Worm (Caenorhabditis elegans): ENCODE results near the gene R102.10.

The R102.10 gene

DNA sequence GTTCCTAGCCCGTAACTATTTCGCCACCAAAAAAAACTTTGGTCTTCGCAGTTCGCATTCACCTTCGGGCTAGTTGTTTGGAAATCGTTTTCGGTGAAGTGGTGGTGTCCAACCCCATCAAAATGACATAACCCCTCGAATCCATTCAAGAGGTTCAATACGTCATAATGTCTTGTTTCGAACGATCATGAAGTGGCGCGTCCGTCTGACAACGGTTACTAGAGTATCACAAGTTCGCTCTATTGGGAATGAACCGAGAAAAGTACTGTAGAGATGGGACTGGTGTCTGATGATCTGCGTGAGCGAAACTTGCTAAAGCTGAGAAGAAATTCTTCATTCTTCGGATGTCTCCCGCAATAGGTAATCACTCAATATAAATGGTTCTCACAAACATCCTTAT is 22.5 kb downstream of the R102.10 start, which contains the start of gene ZC168.2:
TSS of gene ZC168.2 (plus strand) at position 301 of the 400 bp plus-strand sequence.
- no peak for TF ChIP-seq nhr-11 (tag; optimal IDR thresholded peaks at IDR 0.05)
- no peak for TF ChIP-seq peb-1 (tag; optimal IDR thresholded peaks at IDR 0.05)
- no peak for TF ChIP-seq ztf-11 (tag; optimal IDR thresholded peaks at IDR 0.05)
- TF ChIP-seq mbf-1 (tag; optimal IDR thresholded peaks at IDR 0.05): no peak
- TF ChIP-seq F13H6.1 (tag; optimal IDR thresholded peaks at IDR 0.05): no peak

DNA sequence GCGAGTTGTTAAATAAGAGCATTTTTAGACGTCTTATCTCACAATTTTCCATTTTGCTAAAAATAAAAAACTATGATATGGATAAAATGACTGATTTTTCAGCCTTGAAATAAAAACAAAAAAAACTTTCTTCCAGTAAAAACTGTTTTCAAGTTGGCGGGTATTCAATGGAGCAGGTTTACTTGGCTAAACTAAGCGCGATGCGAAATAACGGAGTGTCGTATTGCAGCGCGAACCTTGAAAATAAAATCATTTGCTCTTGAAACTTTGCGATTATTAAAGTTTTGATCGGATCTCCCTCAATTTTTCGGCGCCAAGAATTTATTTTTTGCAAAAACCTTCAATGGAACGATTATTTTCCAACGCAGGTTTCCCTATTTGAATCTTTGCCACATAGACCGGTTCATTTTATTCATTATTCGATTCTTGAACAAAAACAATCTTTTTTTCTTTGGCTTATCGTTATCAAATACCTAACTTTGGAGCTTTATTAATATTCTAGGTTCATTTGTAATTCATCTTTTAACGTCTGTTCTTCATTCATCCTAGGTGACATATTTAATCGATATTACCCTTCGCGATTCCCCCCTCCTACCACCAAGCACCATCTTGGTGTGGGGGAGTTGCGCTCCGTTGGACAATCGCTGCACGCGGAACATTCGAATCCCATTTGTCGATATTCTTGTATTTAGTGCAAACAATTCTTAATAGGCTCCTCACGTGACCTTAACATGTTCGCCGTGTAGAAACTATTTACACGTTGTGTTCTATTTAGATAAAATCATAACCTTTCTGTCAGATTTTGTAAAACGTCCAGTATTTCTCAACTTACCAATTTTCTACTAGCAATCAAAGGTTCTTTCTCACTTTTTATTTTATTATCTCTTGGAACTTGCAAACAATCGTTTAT is 29.5 kb downstream of the R102.10 start, which contains the start of the genes orc-5 and cyb-1:
TSS of gene orc-5 (minus strand) at position 62 of the 910 bp plus-strand sequence.
TSS of gene cyb-1 (plus strand) at position 690 of the 910 bp plus-strand sequence.
- TF ChIP-seq blmp-1 (tag; optimal IDR thresholded peaks at IDR 0.05; ENCODE audit: insufficient read depth): peak; percentile 9
- peak; percentile 98 for TF ChIP-seq gmeb-1 (tag; optimal IDR thresholded peaks at IDR 0.05)
- no peak for TF ChIP-seq zag-1 (tag; optimal IDR thresholded peaks at IDR 0.05)
- TF ChIP-seq ztf-4 (tag; optimal IDR thresholded peaks at IDR 0.05): peak; percentile 42
- no peak for TF ChIP-seq unc-39 (tag; optimal IDR thresholded peaks at IDR 0.05)
- TF ChIP-seq peb-1 (tag; optimal IDR thresholded peaks at IDR 0.05): no peak
- TF ChIP-seq C34F6.9 (tag; optimal IDR thresholded peaks at IDR 0.05): peak; percentile 77
- no peak for TF ChIP-seq lin-13 (GFP tag; optimal IDR thresholded peaks at IDR 0.05)
- no peak for TF ChIP-seq ZK546.5 (tag; optimal IDR thresholded peaks at IDR 0.05)
- no peak for TF ChIP-seq ama-1 (optimal IDR thresholded peaks at IDR 0.05)
- TF ChIP-seq lin-11 (tag; optimal IDR thresholded peaks at IDR 0.05): peak; percentile 59
- TF ChIP-seq dmd-4 (tag; optimal IDR thresholded peaks at IDR 0.05): no peak
- TF ChIP-seq fos-1 (tag; optimal IDR thresholded peaks at IDR 0.05): peak; percentile 5
- TF ChIP-seq nhr-12 (tag; optimal IDR thresholded peaks at IDR 0.05): no peak
- no peak for TF ChIP-seq R02D3.7 (tag; optimal IDR thresholded peaks at IDR 0.05)
- peak; percentile 59 for TF ChIP-seq mab-5 (tag; optimal IDR thresholded peaks at IDR 0.05)
- TF ChIP-seq ztf-1 (GFP tag; conservative IDR thresholded peaks at IDR 0.05): no peak
- peak; percentile 42 for TF ChIP-seq sma-3 (GFP tag; optimal IDR thresholded peaks at IDR 0.05)
- peak; percentile 67 for TF ChIP-seq nhr-25 (tag; optimal IDR thresholded peaks at IDR 0.05)
- TF ChIP-seq lin-39 (tag; optimal IDR thresholded peaks at IDR 0.05): no peak
- TF ChIP-seq crh-2 (tag; optimal IDR thresholded peaks at IDR 0.05): peak; percentile 88
- no peak for TF ChIP-seq mbf-1 (tag; optimal IDR thresholded peaks at IDR 0.05)
- TF ChIP-seq nhr-77 (tag; optimal IDR thresholded peaks at IDR 0.05): no peak
- TF ChIP-seq alr-1 (tag; optimal IDR thresholded peaks at IDR 0.05): no peak
- no peak for TF ChIP-seq elt-1 (tag; optimal IDR thresholded peaks at IDR 0.05)
- peak; percentile 72 for TF ChIP-seq nhr-6 (tag; optimal IDR thresholded peaks at IDR 0.05)
- TF ChIP-seq sma-9 (GFP tag; optimal IDR thresholded peaks at IDR 0.05): peak; percentile 78
- no peak for TF ChIP-seq sma-9 (tag; optimal IDR thresholded peaks at IDR 0.05)
- TF ChIP-seq sem-4 (tag; optimal IDR thresholded peaks at IDR 0.05): peak; percentile 25
- peak in 1 of 2 experiments; percentile 19 for TF ChIP-seq mdl-1 (tag; optimal IDR thresholded peaks at IDR 0.05)
- TF ChIP-seq aly-2 (tag; optimal IDR thresholded peaks at IDR 0.05): no peak
- TF ChIP-seq skn-1 (tag; optimal IDR thresholded peaks at IDR 0.05): no peak
- no peak for TF ChIP-seq nhr-10 (tag; optimal IDR thresholded peaks at IDR 0.05)
- peak; percentile 93 for TF ChIP-seq unc-55 (GFP tag; optimal IDR thresholded peaks at IDR 0.05)
- no peak for TF ChIP-seq unc-62 (GFP tag; optimal IDR thresholded peaks at IDR 0.05)
- TF ChIP-seq nhr-23 (tag; optimal IDR thresholded peaks at IDR 0.05): no peak
- TF ChIP-seq nhr-21 (tag; optimal IDR thresholded peaks at IDR 0.05): peak; percentile 33
- TF ChIP-seq lsy-2 (tag; optimal IDR thresholded peaks at IDR 0.05): peak in 1 of 2 experiments; percentile 89
- no peak for TF ChIP-seq ztf-11 (tag; optimal IDR thresholded peaks at IDR 0.05)
- TF ChIP-seq nhr-129 (tag; optimal IDR thresholded peaks at IDR 0.05): peak; percentile 81
- no peak for TF ChIP-seq nhr-11 (tag; optimal IDR thresholded peaks at IDR 0.05)
- no peak for TF ChIP-seq egl-27 (tag; optimal IDR thresholded peaks at IDR 0.05)
- TF ChIP-seq F13H6.1 (tag; optimal IDR thresholded peaks at IDR 0.05): no peak
- no peak for TF ChIP-seq Y55F3AM.14 (GFP tag; optimal IDR thresholded peaks at IDR 0.05)
- peak; percentile 31 for TF ChIP-seq snpc-4 (tag; optimal IDR thresholded peaks at IDR 0.05)
- no peak for TF ChIP-seq nhr-237 (tag; optimal IDR thresholded peaks at IDR 0.05)
- no peak for TF ChIP-seq ceh-16 (tag; optimal IDR thresholded peaks at IDR 0.05)
- TF ChIP-seq elt-3 (tag; optimal IDR thresholded peaks at IDR 0.05): no peak
- peak; percentile 14 for TF ChIP-seq ceh-82 (tag; optimal IDR thresholded peaks at IDR 0.05)

Measured in whole organism, L2 larva.